Fruit fly (Drosophila melanogaster): Measurements from ENCODE around the gene Reps.
A peak's percentile ranks its signal among the peaks of the same experiment; 100 is the strongest.

Gene Reps

dm6 chr2L:11057333-11058110 is 48.9 kb downstream of the Reps start (continued):
- peak; percentile 3 for TF ChIP-seq CG10431 (GFP tag; optimal IDR thresholded peaks at IDR 0.05)
- TF ChIP-seq ranshi (GFP tag; IDR thresholded peaks at IDR 0.05), result peak; percentile 33
- no peak for TF ChIP-seq trh (GFP tag; optimal IDR thresholded peaks at IDR 0.05)
- peak in 1 of 2 experiments; percentile 46 for TF ChIP-seq crp (GFP tag; optimal IDR thresholded peaks at IDR 0.05)
- peak; percentile 73 for TF ChIP-seq caup (GFP tag; optimal IDR thresholded peaks at IDR 0.05; ENCODE audit: severe bottlenecking)
- TF ChIP-seq CG12769 (tag; optimal IDR thresholded peaks at IDR 0.05), result peak; percentile 81
- TF ChIP-seq Bdp1 (GFP tag; optimal IDR thresholded peaks at IDR 0.05), result peak; percentile 46
- TF ChIP-seq pho (GFP tag; optimal IDR thresholded peaks at IDR 0.05), result peak; percentile 48
- TF ChIP-seq ftz-f1 (GFP tag; optimal IDR thresholded peaks at IDR 0.05), result no peak
- no peak for TF ChIP-seq HLHmδ (GFP tag; optimal IDR thresholded peaks at IDR 0.05)
- TF ChIP-seq gsb-n (tag; optimal IDR thresholded peaks at IDR 0.05), result peak; percentile 50
- TF ChIP-seq cad (GFP tag; optimal IDR thresholded peaks at IDR 0.05), result no peak
- TF ChIP-seq Dp (GFP tag; optimal IDR thresholded peaks at IDR 0.05), result no peak
- peak; percentile 78; the same call in 2 of the 4 replicates for TF ChIP-seq chinmo (GFP tag; IDR thresholded peaks at IDR 0.05; ENCODE audit: partially characterized antibody)
- no peak for TF ChIP-seq HmgD (GFP tag; optimal IDR thresholded peaks at IDR 0.05)
- peak; percentile 72 for TF ChIP-seq Chrac-16 (GFP tag; optimal IDR thresholded peaks at IDR 0.05)
- TF ChIP-seq CG1233 (GFP tag; optimal IDR thresholded peaks at IDR 0.05), result peak; percentile 53
- TF ChIP-seq wek (GFP tag; optimal IDR thresholded peaks at IDR 0.05), result peak; percentile 23
- peak; percentile 74 for TF ChIP-seq CG12219 (GFP tag; optimal IDR thresholded peaks at IDR 0.05)
- no peak for TF ChIP-seq CG4360 (GFP tag; IDR thresholded peaks at IDR 0.05)
- peak; percentile 67; the same call in 1 of the 2 replicates for TF ChIP-seq vvl (GFP tag; IDR thresholded peaks at IDR 0.05)
- TF ChIP-seq nerfin-2 (GFP tag; IDR thresholded peaks at IDR 0.05; ENCODE audit: partially characterized antibody), result no peak
- TF ChIP-seq disco-r (GFP tag; optimal IDR thresholded peaks at IDR 0.05), result peak; percentile 63
- peak; percentile 45; the same call in 1 of the 2 replicates for TF ChIP-seq Taf1 (GFP tag; IDR thresholded peaks at IDR 0.05)
- peak; percentile 71 for TF ChIP-seq CG8388 (GFP tag; optimal IDR thresholded peaks at IDR 0.05)
- TF ChIP-seq CG3726 (GFP tag; IDR thresholded peaks at IDR 0.05), result no peak
- TF ChIP-seq CG8478 (optimal IDR thresholded peaks at IDR 0.05), result no peak
- peak; percentile 42; the same call in 1 of the 2 replicates for TF ChIP-seq klu (GFP tag; IDR thresholded peaks at IDR 0.05)
- TF ChIP-seq CG32532 (GFP tag; IDR thresholded peaks at IDR 0.05), result peak; percentile 55
- TF ChIP-seq Fer1 (GFP tag; optimal IDR thresholded peaks at IDR 0.05), result peak; percentile 42
- peak; percentile 19 for TF ChIP-seq YL-1 (GFP tag; optimal IDR thresholded peaks at IDR 0.05)
- no peak for TF ChIP-seq Kr (GFP tag; optimal IDR thresholded peaks at IDR 0.05)
- peak; percentile 89 for TF ChIP-seq slbo (GFP tag; IDR thresholded peaks at IDR 0.05)
- peak in 1 of 3 experiments; percentile 67 for TF ChIP-seq lola (GFP tag; optimal IDR thresholded peaks at IDR 0.05)
- peak; percentile 50 for TF ChIP-seq trem (tag; optimal IDR thresholded peaks at IDR 0.05)
- TF ChIP-seq CG10543 (GFP tag; optimal IDR thresholded peaks at IDR 0.05), result peak; percentile 69
- no peak for TF ChIP-seq mld (GFP tag; IDR thresholded peaks at IDR 0.05; ENCODE audit: partially characterized antibody)
- no peak for TF ChIP-seq ato (GFP tag; IDR thresholded peaks at IDR 0.05; ENCODE audit: partially characterized antibody)
- TF ChIP-seq sens-2 (GFP tag; IDR thresholded peaks at IDR 0.05), result no peak
- peak; percentile 55 for TF ChIP-seq CG12299 (tag; optimal IDR thresholded peaks at IDR 0.05)
- peak; percentile 38 for TF ChIP-seq twi (tag; optimal IDR thresholded peaks at IDR 0.05)
- no peak for TF ChIP-seq Atf-2 (GFP tag; optimal IDR thresholded peaks at IDR 0.05)
- peak; percentile 77 for TF ChIP-seq org-1 (GFP tag; optimal IDR thresholded peaks at IDR 0.05)
- TF ChIP-seq Sry-β (GFP tag; optimal IDR thresholded peaks at IDR 0.05), result no peak
- TF ChIP-seq CG10267 (tag; optimal IDR thresholded peaks at IDR 0.05), result peak; percentile 84
- TF ChIP-seq cato (GFP tag; optimal IDR thresholded peaks at IDR 0.05; ENCODE audit: borderline replicate concordance), result peak; percentile 60
- TF ChIP-seq her (GFP tag; optimal IDR thresholded peaks at IDR 0.05), result peak; percentile 30
- TF ChIP-seq tx (GFP tag; optimal IDR thresholded peaks at IDR 0.05), result peak; percentile 50

Data from whole organism, embryonic.